Worm (Caenorhabditis elegans) whole organism, late embryonic: ENCODE data around the gene C49H3.12.

ENCODE experiments used
- C08G9.2 ChIP-seq: sonication (generic microtip); optimal IDR thresholded peaks from 2 replicates; lab custom pipeline; 2016; ENCODE audit warnings: mild to moderate bottlenecking, missing genetic modification characterization, moderate library complexity, missing compliant biosample characterization
- F13H6.1 ChIP-seq: sonication (generic microtip); optimal IDR thresholded peaks from 2 replicates; lab custom pipeline; 2016; ENCODE audit warnings: missing genetic modification characterization, missing compliant biosample characterization
- K02D7.2 ChIP-seq: sonication (generic microtip); optimal IDR thresholded peaks from 2 replicates; lab custom pipeline; 2017; ENCODE audit warnings: mild to moderate bottlenecking, missing genetic modification characterization, missing compliant biosample characterization
- T23F11.4 ChIP-seq: fragments of 200-800 bp; sonication (Bioruptor generic); optimal IDR thresholded peaks from 2 replicates; lab custom pipeline; 2018; ENCODE audit warnings: mild to moderate bottlenecking, missing genetic modification characterization, missing compliant biosample characterization
- ahr-1 ChIP-seq: sonication (generic microtip); optimal IDR thresholded peaks from 2 replicates; lab custom pipeline; 2016; ENCODE audit warnings: missing genetic modification characterization, missing compliant biosample characterization
- ama-1 ChIP-seq: fragments of 150-350 bp; optimal IDR thresholded peaks from 2 replicates; lab custom pipeline; 2014
- ceh-18 ChIP-seq: sonication (generic microtip); optimal IDR thresholded peaks from 2 replicates; lab custom pipeline; 2016; ENCODE audit warnings: missing genetic modification characterization, missing compliant biosample characterization
- ceh-2 ChIP-seq: sonication (generic microtip); optimal IDR thresholded peaks from 2 replicates; lab custom pipeline; 2016; ENCODE audit warnings: missing genotype, missing genetic modification characterization, missing compliant biosample characterization
- ceh-22 ChIP-seq: sonication (generic microtip); optimal IDR thresholded peaks from 2 replicates; lab custom pipeline; 2017; ENCODE audit warnings: missing biosample characterization, missing genetic modification characterization
- ceh-24 ChIP-seq: sonication (generic microtip); optimal IDR thresholded peaks from 2 replicates; lab custom pipeline; 2016; ENCODE audit warnings: mild to moderate bottlenecking, missing genetic modification characterization, missing compliant biosample characterization
- ceh-30 ChIP-seq: fragments of 150-350 bp; optimal IDR thresholded peaks from 2 replicates; lab custom pipeline; 2014; ENCODE audit warnings: missing biosample characterization, missing genetic modification characterization
- ceh-45 ChIP-seq: fragments of 200-800 bp; sonication (Bioruptor generic); IDR thresholded peaks from 2 replicates; pipeline ENCODE4 v1.3.6; 2022; ENCODE audit warnings: missing genetic modification reagents, missing genetic modification characterization, missing compliant biosample characterization
- ceh-6 ChIP-seq: fragments of 200-800 bp; sonication (Bioruptor generic); optimal IDR thresholded peaks from 2 replicates; lab custom pipeline; 2018; ENCODE audit warnings: mild to moderate bottlenecking, missing genetic modification characterization, missing compliant biosample characterization
- ceh-9 ChIP-seq: sonication (generic microtip); optimal IDR thresholded peaks from 2 replicates; lab custom pipeline; 2016; ENCODE audit warnings: mild to moderate bottlenecking, missing genetic modification characterization, inconsistent platforms, missing compliant biosample characterization
- dve-1 ChIP-seq: sonication (generic microtip); optimal IDR thresholded peaks from 2 replicates; lab custom pipeline; 2017; ENCODE audit warnings: antibody characterized with exemption, mild to moderate bottlenecking, missing genetic modification characterization, missing compliant biosample characterization
- elt-2 ChIP-seq: sonication (generic microtip); optimal IDR thresholded peaks from 2 replicates; lab custom pipeline; 2016; ENCODE audit warnings: missing genetic modification reagents, missing genetic modification characterization, missing compliant biosample characterization
- elt-4 ChIP-seq: sonication (generic microtip); optimal IDR thresholded peaks from 2 replicates; lab custom pipeline; 2016; ENCODE audit warnings: missing genetic modification characterization, missing compliant biosample characterization
- fax-1 ChIP-seq: sonication (generic microtip); optimal IDR thresholded peaks from 2 replicates; lab custom pipeline; 2016; ENCODE audit warnings: missing genotype, missing genetic modification characterization, missing compliant biosample characterization
- fkh-10 ChIP-seq: fragments of 150-350 bp; optimal IDR thresholded peaks from 2 replicates; lab custom pipeline; 2014; ENCODE audit warnings: missing biosample characterization, missing genetic modification reagents, missing genetic modification characterization
- fkh-6 ChIP-seq: sonication (generic microtip); optimal IDR thresholded peaks from 2 replicates; lab custom pipeline; 2016; ENCODE audit warnings: missing genetic modification characterization, missing compliant biosample characterization
- gmeb-2 ChIP-seq: sonication (generic microtip); optimal IDR thresholded peaks from 2 replicates; lab custom pipeline; 2016; ENCODE audit warnings: missing genetic modification characterization, inconsistent platforms, missing compliant biosample characterization
- hlh-15 ChIP-seq: sonication (generic microtip); optimal IDR thresholded peaks from 2 replicates; lab custom pipeline; 2016; ENCODE audit warnings: missing genetic modification characterization, missing compliant biosample characterization
- lim-6 ChIP-seq: sonication (generic microtip); optimal IDR thresholded peaks from 2 replicates; lab custom pipeline; 2016; ENCODE audit warnings: missing genetic modification characterization, missing compliant biosample characterization
- mec-3 ChIP-seq: sonication (generic microtip); optimal IDR thresholded peaks from 2 replicates; lab custom pipeline; 2016; ENCODE audit warnings: borderline replicate concordance, missing genetic modification characterization, missing compliant biosample characterization
- npax-4 ChIP-seq: sonication (generic microtip); optimal IDR thresholded peaks from 2 replicates; lab custom pipeline; 2016; ENCODE audit warnings: missing genetic modification characterization, missing compliant biosample characterization
- odd-2 ChIP-seq: sonication (generic microtip); optimal IDR thresholded peaks from 2 replicates; lab custom pipeline; 2017; ENCODE audit warnings: antibody characterized with exemption, mild to moderate bottlenecking, missing genetic modification characterization, missing compliant biosample characterization
- pag-3 ChIP-seq: sonication (generic microtip); optimal IDR thresholded peaks from 2 replicates; lab custom pipeline; 2016; ENCODE audit warnings: missing compliant biosample characterization, missing genetic modification characterization, borderline replicate concordance
- pat-9 ChIP-seq: fragments of 200-800 bp; sonication (Bioruptor generic); optimal IDR thresholded peaks from 2 replicates; lab custom pipeline; 2018; ENCODE audit warnings: mild to moderate bottlenecking, missing genetic modification characterization, moderate library complexity, missing compliant biosample characterization
- pax-1 ChIP-seq: fragments of 150-350 bp; optimal IDR thresholded peaks from 2 replicates; lab custom pipeline; 2014; ENCODE audit warnings: missing biosample characterization, missing genetic modification characterization
- pqm-1 ChIP-seq: sonication (generic microtip); optimal IDR thresholded peaks from 2 replicates; lab custom pipeline; 2016; ENCODE audit warnings: missing genetic modification characterization, missing compliant biosample characterization
- sdc-2 ChIP-seq: sonication (generic microtip); optimal IDR thresholded peaks from 2 replicates; lab custom pipeline; 2016; ENCODE audit warnings: missing genotype, missing genetic modification characterization, missing compliant biosample characterization
- tbx-2 ChIP-seq: sonication (generic microtip); optimal IDR thresholded peaks from 2 replicates; lab custom pipeline; 2016; ENCODE audit warnings: missing genetic modification characterization, missing compliant biosample characterization
- unc-42 ChIP-seq: sonication (generic microtip); optimal IDR thresholded peaks from 2 replicates; lab custom pipeline; 2016; ENCODE audit warnings: missing genotype, missing genetic modification characterization, missing compliant biosample characterization
- unc-55 ChIP-seq: sonication (generic microtip); optimal IDR thresholded peaks from 2 replicates; lab custom pipeline; 2017; ENCODE audit warnings: missing biosample characterization, missing genetic modification reagents, missing genetic modification characterization
- ztf-16 ChIP-seq: sonication (generic microtip); optimal IDR thresholded peaks from 2 replicates; lab custom pipeline; 2017; ENCODE audit warnings: missing genetic modification characterization, missing compliant biosample characterization

C49H3.12 gene

ce11 chrIV:7881726-7882125 lies 45.4 kb downstream of the C49H3.12 start, which contains the start of gene atic-1:
Gene atic-1 (plus strand): TSS chrIV:7882026.
- TF ChIP-seq dve-1 (tag; lab: Kevin White, UChicago) = no peak
- no peak for TF ChIP-seq tbx-2 (tag; lab: Kevin White, UChicago)
- TF ChIP-seq ceh-30 (tag; lab: Kevin White, UChicago) = no peak
- no peak for TF ChIP-seq hlh-15
- no peak for TF ChIP-seq unc-55 (GFP tag; lab: Kevin White, UChicago)
- no peak for TF ChIP-seq npax-4
- no peak for TF ChIP-seq gmeb-2 (tag; lab: Kevin White, UChicago)
- TF ChIP-seq elt-2 = no peak
- TF ChIP-seq pqm-1 (tag; lab: Kevin White, UChicago) = no peak
- no peak for TF ChIP-seq ahr-1 (tag; lab: Kevin White, UChicago)
- TF ChIP-seq, all 69 proteins: peak for 0

- TF ChIP-seq pat-9 (tag; lab: Kevin White, UChicago) (no peak), npax-4 (no peak), T23F11.4 (GFP tag; lab: Kevin White, UChicago) (no peak), fkh-6 (tag; lab: Kevin White, UChicago) (no peak), ama-1 (lab: Kevin White, UChicago) (no peak)
- TF ChIP-seq, all 69 proteins: peak for 0
Measured at ce11 chrIV:7881166-7881565, 46.0 kb downstream of the C49H3.12 start.

DNA sequence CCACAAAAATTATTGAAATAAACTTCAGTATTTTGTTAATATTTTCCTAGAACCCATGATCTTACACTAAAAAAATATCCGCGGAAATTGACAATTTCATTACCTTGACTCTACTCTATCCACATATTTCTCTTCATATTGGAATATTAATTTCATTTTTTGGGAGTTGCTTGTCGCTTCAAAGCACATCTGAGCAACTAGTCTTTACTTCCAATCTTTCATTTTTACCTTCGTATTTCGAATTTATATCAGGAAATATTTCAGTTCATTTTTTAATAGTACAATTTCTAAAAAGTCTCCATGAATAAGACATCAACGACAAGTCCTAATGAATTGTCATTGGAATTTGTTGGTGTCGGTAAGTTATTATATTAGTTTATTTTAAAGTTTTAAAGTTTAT lies 48.1 kb downstream of the C49H3.12 start, which contains the start of gene srt-73:
srt-73 (plus strand) TSS at position 301 of the 400 bp plus-strand sequence.
- TF ChIP-seq ceh-24 (no peak), ceh-18 (tag; lab: Kevin White, UChicago) (no peak), ceh-6 (GFP tag; lab: Kevin White, UChicago) (no peak), mec-3 (tag; lab: Kevin White, UChicago) (no peak), unc-42 (tag; lab: Kevin White, UChicago) (no peak), pqm-1 (tag; lab: Kevin White, UChicago) (no peak), ztf-16 (no peak), C08G9.2 (tag; lab: Kevin White, UChicago) (no peak), fkh-10 (no peak), K02D7.2 (tag; lab: Kevin White, UChicago) (no peak), elt-4 (tag; lab: Kevin White, UChicago) (no peak), ama-1 (lab: Kevin White, UChicago) (no peak), tbx-2 (tag; lab: Kevin White, UChicago) (no peak), F13H6.1 (tag; lab: Kevin White, UChicago) (no peak), fax-1 (tag; lab: Kevin White, UChicago) (no peak), pax-1 (no peak), pat-9 (tag; lab: Kevin White, UChicago) (no peak), sdc-2 (no peak)

DNA sequence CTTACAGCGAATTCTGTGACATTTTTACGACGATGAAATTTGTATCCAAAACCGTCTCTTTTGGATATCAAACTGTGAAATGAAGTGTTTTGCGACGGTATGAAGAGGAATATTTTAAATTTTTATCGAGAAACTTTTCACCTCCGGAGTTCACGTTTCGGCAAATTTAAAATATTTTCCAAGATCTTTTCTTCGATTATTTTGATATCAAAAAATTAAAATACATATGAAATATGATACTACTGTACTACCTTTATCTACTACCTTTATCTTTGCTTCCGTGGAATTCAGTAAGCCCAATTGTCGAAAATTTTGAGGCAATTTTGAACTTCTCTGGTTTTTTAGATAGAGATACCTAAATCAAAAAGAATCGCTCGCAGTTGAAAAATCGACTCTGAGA lies 49.3 kb downstream of the C49H3.12 start, which contains the start of gene kin-26:
kin-26 (minus strand) TSS at position 101 of the 400 bp plus-strand sequence.
- TF ChIP-seq ceh-2 (no peak), ztf-16 (no peak), npax-4 (no peak), ceh-22 (tag; lab: Kevin White, UChicago) (no peak), ceh-45 (GFP tag; lab: Robert Waterston, UW) (no peak), pag-3 (tag; lab: Kevin White, UChicago) (no peak), ceh-9 (tag; lab: Kevin White, UChicago) (no peak), odd-2 (no peak), lim-6 (no peak), unc-55 (GFP tag; lab: Kevin White, UChicago) (no peak), F13H6.1 (tag; lab: Kevin White, UChicago) (no peak)

DNA sequence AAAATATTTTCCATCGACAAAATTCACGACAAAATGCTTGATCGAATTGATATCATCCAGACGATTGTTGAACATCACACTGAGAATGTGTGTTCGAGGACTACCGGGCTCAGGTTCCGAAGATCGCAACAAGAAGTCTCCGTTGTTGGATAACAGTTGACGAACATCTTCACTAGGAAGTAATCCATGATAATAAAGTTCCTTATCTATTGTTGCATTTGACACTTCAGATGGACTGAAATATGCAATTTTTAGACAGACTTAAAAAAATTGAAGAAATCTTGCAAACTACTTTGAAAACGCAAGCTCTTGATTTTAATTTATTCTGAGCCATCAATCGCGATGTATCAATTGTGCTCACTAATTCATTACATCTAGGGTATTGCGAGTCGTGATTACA lies 49.9 kb downstream of the C49H3.12 start:
- TF ChIP-seq pax-1 = no peak
